Worm (Caenorhabditis elegans) whole organism, L2 larva: ENCODE measurements around the gene H40L08.2.
A peak's percentile ranks its signal among the peaks of the same experiment; 100 is the strongest.

Source experiments
- F13H6.1 ChIP-seq: sonication (generic microtip); optimal IDR thresholded peaks from 2 replicates; lab custom pipeline; 2016; ENCODE audit warnings: missing genetic modification characterization, missing compliant biosample characterization
- R02D3.7 ChIP-seq: fragments of 150-350 bp; optimal IDR thresholded peaks from 2 replicates; lab custom pipeline; 2014; ENCODE audit warnings: missing biosample characterization, missing genetic modification characterization
- Y55F3AM.14 ChIP-seq: fragments of 200-800 bp; sonication (Bioruptor generic); optimal IDR thresholded peaks from 2 replicates; lab custom pipeline; 2018; ENCODE audit warnings: mild to moderate bottlenecking, missing genetic modification characterization, missing compliant biosample characterization
- ZK546.5 ChIP-seq: sonication (generic microtip); optimal IDR thresholded peaks from 2 replicates; lab custom pipeline; 2017; ENCODE audit warnings: missing biosample characterization, missing genetic modification characterization
- alr-1 ChIP-seq: fragments of 150-350 bp; optimal IDR thresholded peaks from 2 replicates; lab custom pipeline; 2014; ENCODE audit warnings: missing biosample characterization, missing genetic modification characterization
- aly-2 ChIP-seq: fragments of 150-350 bp; optimal IDR thresholded peaks from 2 replicates; lab custom pipeline; 2014; ENCODE audit warnings: missing biosample characterization, missing genetic modification characterization
- ama-1 ChIP-seq: fragments of 150-350 bp; optimal IDR thresholded peaks from 2 replicates; lab custom pipeline; 2018; ENCODE audit warnings: inconsistent platforms
- blmp-1 ChIP-seq: sonication (generic microtip); optimal IDR thresholded peaks from 2 replicates; lab custom pipeline; 2017; ENCODE audit warnings: missing genetic modification characterization, mild to moderate bottlenecking, missing compliant biosample characterization, antibody characterized with exemption, moderate library complexity; ENCODE audit not compliant: insufficient read depth
- ceh-82 ChIP-seq: fragments of 150-350 bp; optimal IDR thresholded peaks from 2 replicates; lab custom pipeline; 2014; ENCODE audit warnings: missing biosample characterization, missing genetic modification characterization
- dmd-4 ChIP-seq: sonication (generic microtip); optimal IDR thresholded peaks from 2 replicates; lab custom pipeline; 2017; ENCODE audit warnings: missing biosample characterization, missing genetic modification characterization
- egl-27 ChIP-seq: sonication (generic microtip); optimal IDR thresholded peaks from 3 replicates; lab custom pipeline; 2017; ENCODE audit warnings: missing biosample characterization, missing genetic modification reagents, missing genetic modification characterization
- elt-1 ChIP-seq: fragments of 150-350 bp; optimal IDR thresholded peaks from 2 replicates; lab custom pipeline; 2014; ENCODE audit warnings: missing biosample characterization, missing genetic modification characterization
- elt-3 ChIP-seq: sonication (generic microtip); optimal IDR thresholded peaks from 2 replicates; lab custom pipeline; 2017; ENCODE audit warnings: missing biosample characterization, missing genetic modification characterization
- fos-1 ChIP-seq: fragments of 150-350 bp; optimal IDR thresholded peaks from 2 replicates; lab custom pipeline; 2014; ENCODE audit warnings: missing biosample characterization, missing genetic modification characterization
- gmeb-1 ChIP-seq: fragments of 150-350 bp; optimal IDR thresholded peaks from 2 replicates; lab custom pipeline; 2014; ENCODE audit warnings: missing biosample characterization, missing genetic modification characterization
- lin-11 ChIP-seq: fragments of 150-350 bp; sonication (generic microtip); optimal IDR thresholded peaks from 2 replicates; lab custom pipeline; 2014; ENCODE audit warnings: missing biosample characterization, missing genetic modification characterization, inconsistent platforms, mixed read lengths
- lin-13 ChIP-seq: fragments of 150-350 bp; optimal IDR thresholded peaks from 2 replicates; lab custom pipeline; 2014; ENCODE audit warnings: missing biosample characterization, missing genetic modification reagents, missing genetic modification characterization
- lin-39 ChIP-seq: fragments of 150-350 bp; optimal IDR thresholded peaks from 2 replicates; lab custom pipeline; 2014; ENCODE audit warnings: missing biosample characterization, missing genetic modification reagents, missing genetic modification characterization
- lsy-2 ChIP-seq, 2 experiments: fragments of 150-350 bp in 1 of 2; sonication (generic microtip) in 1 of 2; optimal IDR thresholded peaks; 2 replicates each; lab custom pipeline; 2014 to 2017; ENCODE audit warnings: missing biosample characterization in 2 of 2, missing genetic modification characterization in 2 of 2
- mab-5 ChIP-seq: fragments of 150-350 bp; optimal IDR thresholded peaks from 2 replicates; lab custom pipeline; 2014; ENCODE audit warnings: missing biosample characterization, missing genetic modification characterization
- nhr-10 ChIP-seq: sonication (generic microtip); optimal IDR thresholded peaks from 2 replicates; lab custom pipeline; 2017; ENCODE audit warnings: missing biosample characterization, missing genetic modification characterization
- nhr-11 ChIP-seq: fragments of 150-350 bp; optimal IDR thresholded peaks from 2 replicates; lab custom pipeline; 2014; ENCODE audit warnings: missing biosample characterization, missing genetic modification characterization
- nhr-12 ChIP-seq: fragments of 150-350 bp; optimal IDR thresholded peaks from 2 replicates; lab custom pipeline; 2014; ENCODE audit warnings: missing biosample characterization, missing genetic modification characterization
- nhr-129 ChIP-seq: fragments of 150-350 bp; optimal IDR thresholded peaks from 2 replicates; lab custom pipeline; 2014; ENCODE audit warnings: missing biosample characterization, missing genetic modification characterization
- nhr-21 ChIP-seq: fragments of 150-350 bp; optimal IDR thresholded peaks from 2 replicates; lab custom pipeline; 2014; ENCODE audit warnings: missing biosample characterization, missing genetic modification characterization
- nhr-23 ChIP-seq: fragments of 150-350 bp; optimal IDR thresholded peaks from 2 replicates; lab custom pipeline; 2014; ENCODE audit warnings: missing biosample characterization, missing genetic modification reagents, missing genetic modification characterization
- nhr-25 ChIP-seq: fragments of 150-350 bp; sonication (generic microtip); optimal IDR thresholded peaks from 3 replicates; lab custom pipeline; 2014; ENCODE audit warnings: missing biosample characterization, missing genetic modification characterization
- nhr-6 ChIP-seq: fragments of 150-350 bp; optimal IDR thresholded peaks from 2 replicates; lab custom pipeline; 2014; ENCODE audit warnings: missing biosample characterization, missing genetic modification characterization
- nhr-77 ChIP-seq: fragments of 150-350 bp; optimal IDR thresholded peaks from 2 replicates; lab custom pipeline; 2014; ENCODE audit warnings: missing biosample characterization, missing genetic modification characterization
- peb-1 ChIP-seq: fragments of 150-350 bp; optimal IDR thresholded peaks from 2 replicates; lab custom pipeline; 2014; ENCODE audit warnings: missing biosample characterization, missing genetic modification characterization
- sem-4 ChIP-seq: fragments of 150-350 bp; optimal IDR thresholded peaks from 2 replicates; lab custom pipeline; 2014; ENCODE audit warnings: missing biosample characterization, missing genetic modification reagents, missing genetic modification characterization
- skn-1 ChIP-seq: sonication (generic microtip); optimal IDR thresholded peaks from 2 replicates; lab custom pipeline; 2017; ENCODE audit warnings: missing biosample characterization, missing genetic modification characterization
- sma-3 ChIP-seq: sonication (generic microtip); optimal IDR thresholded peaks from 2 replicates; lab custom pipeline; 2016; ENCODE audit warnings: missing genetic modification reagents, missing genetic modification characterization, missing compliant biosample characterization
- sma-9 ChIP-seq, 2 experiments: fragments of 150-350 bp in 1 of 2; sonication (generic microtip) in 1 of 2; optimal IDR thresholded peaks; 2 replicates each; lab custom pipeline; 2014 to 2016; ENCODE audit warnings: missing genetic modification characterization in 2 of 2, mild to moderate bottlenecking in 1 of 2, missing biosample characterization in 1 of 2, missing compliant biosample characterization in 1 of 2, missing genetic modification reagents in 1 of 2, moderate library complexity in 1 of 2
- snpc-4 ChIP-seq: fragments of 150-350 bp; optimal IDR thresholded peaks from 2 replicates; lab custom pipeline; 2014; ENCODE audit warnings: missing biosample characterization, missing genetic modification characterization
- unc-39 ChIP-seq: fragments of 150-350 bp; optimal IDR thresholded peaks from 2 replicates; lab custom pipeline; 2014; ENCODE audit warnings: missing biosample characterization, missing genetic modification characterization
- unc-55 ChIP-seq: fragments of 150-350 bp; sonication (generic microtip); optimal IDR thresholded peaks from 3 replicates; lab custom pipeline; 2014; ENCODE audit warnings: missing biosample characterization, missing genetic modification reagents, missing genetic modification characterization
- unc-62 ChIP-seq: fragments of 150-350 bp; optimal IDR thresholded peaks from 2 replicates; lab custom pipeline; 2014; ENCODE audit warnings: missing biosample characterization, missing genetic modification reagents, missing genetic modification characterization
- zag-1 ChIP-seq: fragments of 150-350 bp; optimal IDR thresholded peaks from 2 replicates; lab custom pipeline; 2014; ENCODE audit warnings: missing biosample characterization, missing genetic modification characterization
- ztf-4 ChIP-seq: fragments of 150-350 bp; optimal IDR thresholded peaks from 2 replicates; lab custom pipeline; 2014; ENCODE audit warnings: missing biosample characterization, missing genetic modification characterization

H40L08.2 gene

DNA sequence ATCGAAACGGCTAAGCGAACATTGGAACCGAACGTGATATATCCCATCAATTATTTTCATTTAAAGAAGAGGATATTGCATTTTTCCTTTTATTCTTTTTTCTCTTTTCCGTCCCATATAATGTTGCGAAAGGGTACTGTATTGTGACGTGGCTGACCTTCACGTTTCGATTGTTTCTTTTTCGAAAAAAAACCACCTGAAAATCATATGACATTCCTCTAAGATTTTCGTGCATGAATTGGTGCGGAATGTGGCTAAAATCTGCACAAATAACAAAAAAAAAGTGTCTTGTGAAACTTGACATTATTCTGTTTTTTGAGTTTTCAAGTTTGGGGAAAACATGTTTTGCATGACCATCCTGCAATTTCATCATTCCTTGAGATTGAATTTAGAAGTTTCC lies 732 bp upstream of the H40L08.2 start:
- no peak for TF ChIP-seq unc-62
- no peak for TF ChIP-seq unc-55
- no peak for TF ChIP-seq peb-1 (tag; lab: Kevin White, UChicago)
- TF ChIP-seq F13H6.1 (tag; lab: Kevin White, UChicago): no peak
- no peak for TF ChIP-seq nhr-11
- TF ChIP-seq R02D3.7 (tag; lab: Kevin White, UChicago): no peak
- TF ChIP-seq egl-27 (tag; lab: Kevin White, UChicago): no peak
- no peak for TF ChIP-seq sma-3 (GFP tag; lab: Kevin White, UChicago)
- no peak for TF ChIP-seq lin-11
- no peak for TF ChIP-seq elt-3
- no peak for TF ChIP-seq zag-1
- no peak for TF ChIP-seq blmp-1 (tag; lab: Kevin White, UChicago)
- no peak for TF ChIP-seq gmeb-1 (tag; lab: Kevin White, UChicago)
- no peak for TF ChIP-seq Y55F3AM.14 (GFP tag; lab: Kevin White, UChicago)
- no peak for TF ChIP-seq nhr-77 (tag; lab: Kevin White, UChicago)
- no peak for TF ChIP-seq mab-5 (tag; lab: Kevin White, UChicago)
- TF ChIP-seq alr-1 (tag; lab: Kevin White, UChicago): no peak
- no peak for TF ChIP-seq sma-9 (GFP tag; optimal IDR thresholded peaks at IDR 0.05; lab: Kevin White, UChicago)
- TF ChIP-seq sma-9 (tag; optimal IDR thresholded peaks at IDR 0.05; lab: Kevin White, UChicago): no peak

DNA sequence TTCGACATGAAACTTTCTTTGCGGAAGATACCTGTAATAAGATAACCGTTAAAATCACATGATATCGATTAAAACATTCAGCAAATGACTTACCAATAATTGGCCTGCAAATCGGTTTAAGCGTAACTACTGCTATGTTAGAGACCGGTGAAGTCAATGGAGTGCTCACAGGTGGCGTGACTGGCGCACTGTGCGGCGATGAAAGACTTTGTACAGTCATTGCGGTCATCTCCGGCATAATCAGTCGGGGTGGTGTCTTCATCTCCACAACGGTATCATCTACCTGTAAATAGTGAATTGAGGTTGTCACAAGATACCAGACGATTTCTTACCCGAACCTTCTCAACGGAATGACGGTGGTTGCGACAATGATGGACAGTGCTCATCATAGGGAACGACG lies 635 bp downstream of the H40L08.2 start:
- TF ChIP-seq zag-1 (no peak), nhr-21 (peak; percentile 5), nhr-6 (no peak), elt-3 (no peak), nhr-25 (tag; lab: Kevin White, UChicago) (no peak), R02D3.7 (tag; lab: Kevin White, UChicago) (no peak), nhr-10 (tag; lab: Kevin White, UChicago) (no peak), unc-55 (no peak), ama-1 (lab: Kevin White, UChicago) (peak; percentile 57), nhr-11 (no peak), ZK546.5 (no peak), F13H6.1 (tag; lab: Kevin White, UChicago) (no peak), lin-13 (no peak)

- TF ChIP-seq elt-1 (tag; lab: Kevin White, UChicago) (no peak), nhr-21 (peak; percentile 63), nhr-129 (tag; lab: Kevin White, UChicago) (peak; percentile 75), sma-3 (GFP tag; lab: Kevin White, UChicago) (peak; percentile 24), nhr-25 (tag; lab: Kevin White, UChicago) (no peak), elt-3 (no peak), lin-13 (no peak), F13H6.1 (tag; lab: Kevin White, UChicago) (no peak), sma-9 (GFP tag; optimal IDR thresholded peaks at IDR 0.05; lab: Kevin White, UChicago) (peak; percentile 6), sma-9 (tag; optimal IDR thresholded peaks at IDR 0.05; lab: Kevin White, UChicago) (no peak), ama-1 (lab: Kevin White, UChicago) (peak; percentile 85), nhr-23 (no peak)
Observed at ce11 chrX:15076042-15076565, 1.4 kb downstream of the H40L08.2 start, which contains the start of the genes H40L08.3 and H40L08.9. Gene H40L08.3 (minus strand): TSS chrX:15076092. Gene H40L08.9 (minus strand): TSS chrX:15076480.

- TF ChIP-seq elt-3 (no peak), nhr-12 (tag; lab: Kevin White, UChicago) (no peak), sma-9 (GFP tag; optimal IDR thresholded peaks at IDR 0.05; lab: Kevin White, UChicago) (no peak), sma-9 (tag; optimal IDR thresholded peaks at IDR 0.05; lab: Kevin White, UChicago) (no peak)
- TF ChIP-seq, all 48 proteins: peak for 0
Observed at ce11 chrX:15075170-15075569, 2.4 kb downstream of the H40L08.2 start.

- TF ChIP-seq snpc-4 (tag; lab: Kevin White, UChicago) (peak; percentile 62), lin-39 (no peak), skn-1 (tag; lab: Kevin White, UChicago) (no peak)
Observed at ce11 chrX:15073479-15073878, 4.1 kb downstream of the H40L08.2 start.

- TF ChIP-seq ama-1 (lab: Kevin White, UChicago): no peak
- no peak for TF ChIP-seq aly-2 (tag; lab: Kevin White, UChicago)
- TF ChIP-seq unc-39 (tag; lab: Kevin White, UChicago): no peak
- TF ChIP-seq fos-1 (tag; lab: Kevin White, UChicago): no peak
- no peak for TF ChIP-seq lsy-2 (tag; optimal IDR thresholded peaks at IDR 0.05; lab: Kevin White, UChicago)
- no peak for TF ChIP-seq snpc-4 (tag; lab: Kevin White, UChicago)
- TF ChIP-seq nhr-129 (tag; lab: Kevin White, UChicago): no peak
- no peak for TF ChIP-seq dmd-4 (tag; lab: Kevin White, UChicago)
- peak; percentile 68 for TF ChIP-seq nhr-25 (tag; lab: Kevin White, UChicago)
- no peak for TF ChIP-seq alr-1 (tag; lab: Kevin White, UChicago)
- no peak for TF ChIP-seq lin-11
- TF ChIP-seq egl-27 (tag; lab: Kevin White, UChicago): no peak
- no peak for TF ChIP-seq Y55F3AM.14 (GFP tag; lab: Kevin White, UChicago)
- TF ChIP-seq unc-62: no peak
- no peak for TF ChIP-seq gmeb-1 (tag; lab: Kevin White, UChicago)
- TF ChIP-seq elt-3: no peak
- TF ChIP-seq R02D3.7 (tag; lab: Kevin White, UChicago): no peak
- no peak for TF ChIP-seq ztf-4 (tag; lab: Kevin White, UChicago)
- TF ChIP-seq sem-4: no peak
- no peak for TF ChIP-seq mab-5 (tag; lab: Kevin White, UChicago)
- TF ChIP-seq nhr-77 (tag; lab: Kevin White, UChicago): no peak
- TF ChIP-seq ceh-82 (tag; lab: Kevin White, UChicago): no peak
- no peak for TF ChIP-seq F13H6.1 (tag; lab: Kevin White, UChicago)
- peak; percentile 68 for TF ChIP-seq sma-3 (GFP tag; lab: Kevin White, UChicago)
Observed at ce11 chrX:15072877-15073276, 4.7 kb downstream of the H40L08.2 start.
